Worm (Caenorhabditis elegans) whole organism, midembryonic: Measurements from ENCODE around the gene srd-4.

ENCODE experiments used
- T22C8.4 ChIP-seq: fragments of 200-800 bp; sonication (Bioruptor generic); IDR thresholded peaks from 2 replicates; pipeline ENCODE4 v1.3.6; 2022; ENCODE audit warnings: missing genetic modification characterization, missing compliant biosample characterization
- cog-1 ChIP-seq: sonication (generic microtip); optimal IDR thresholded peaks from 2 replicates; lab custom pipeline; 2016; ENCODE audit warnings: missing genetic modification characterization, missing compliant biosample characterization
- flt-1 ChIP-seq: fragments of 200-800 bp; sonication (Bioruptor generic); IDR thresholded peaks from 2 replicates; pipeline ENCODE4 v1.3.6; 2022; ENCODE audit warnings: missing genetic modification characterization, missing compliant biosample characterization
- klf-2 ChIP-seq: fragments of 200-800 bp; sonication (Bioruptor generic); conservative IDR thresholded peaks from 2 replicates; pipeline ENCODE4 v1.3.6; 2022; ENCODE audit warnings: missing genetic modification reagents, missing genetic modification characterization, missing compliant biosample characterization
- med-1 ChIP-seq: sonication (generic microtip); optimal IDR thresholded peaks from 2 replicates; lab custom pipeline; 2017; ENCODE audit warnings: missing genetic modification characterization, mild to moderate bottlenecking, missing compliant biosample characterization, antibody characterized with exemption, missing genetic modification reagents; ENCODE audit not compliant: insufficient read depth
- ref-1 ChIP-seq: fragments of 200-800 bp; sonication (Bioruptor generic); conservative IDR thresholded peaks from 2 replicates; pipeline ENCODE4 v1.3.6; 2022; ENCODE audit warnings: missing genetic modification reagents, missing genetic modification characterization, missing compliant biosample characterization
- tab-1 ChIP-seq: fragments of 200-800 bp; sonication (Bioruptor generic); IDR thresholded peaks from 2 replicates; pipeline ENCODE4 v1.3.6; 2022; ENCODE audit warnings: missing genetic modification characterization, missing compliant biosample characterization
- ztf-23 ChIP-seq: fragments of 200-800 bp; sonication (Bioruptor generic); IDR thresholded peaks from 2 replicates; pipeline ENCODE4 v1.3.6; 2022; ENCODE audit warnings: missing genetic modification reagents, missing genetic modification characterization, missing compliant biosample characterization
- ztf-29 ChIP-seq: fragments of 200-800 bp; sonication (Bioruptor generic); IDR thresholded peaks from 2 replicates; pipeline ENCODE4 v1.3.6; 2022; ENCODE audit warnings: missing genetic modification reagents, missing genetic modification characterization, missing compliant biosample characterization

Gene srd-4

ce11 chrV:12190943-12191569 lies 6.3 kb downstream of the srd-4 start, which contains the start of gene dpy-30:
TSS of gene dpy-30 (plus strand) at chrV:12191519.
- no peak for TF ChIP-seq T22C8.4
- no peak for TF ChIP-seq flt-1 (GFP tag; lab: Robert Waterston, UW)
- TF ChIP-seq cog-1, result no peak
- TF ChIP-seq ztf-23 (GFP tag; lab: Robert Waterston, UW), result no peak
- TF ChIP-seq tab-1 (GFP tag; lab: Robert Waterston, UW), result no peak
- TF ChIP-seq med-1, result no peak
- TF ChIP-seq ref-1 (GFP tag; lab: Robert Waterston, UW), result no peak
- TF ChIP-seq ztf-29 (GFP tag; lab: Robert Waterston, UW), result no peak
- TF ChIP-seq klf-2 (GFP tag; lab: Robert Waterston, UW), result no peak

ce11 chrV:12192129-12192528 lies 7.4 kb downstream of the srd-4 start, which contains the start of gene rnp-1:
TSS of gene rnp-1 (plus strand) at chrV:12192273.
- no peak for TF ChIP-seq ref-1 (GFP tag; lab: Robert Waterston, UW)
- no peak for TF ChIP-seq med-1
- TF ChIP-seq ztf-23 (GFP tag; lab: Robert Waterston, UW), result no peak
- no peak for TF ChIP-seq tab-1 (GFP tag; lab: Robert Waterston, UW)
- TF ChIP-seq klf-2 (GFP tag; lab: Robert Waterston, UW), result no peak
- TF ChIP-seq ztf-29 (GFP tag; lab: Robert Waterston, UW), result no peak
- TF ChIP-seq cog-1, result no peak
- TF ChIP-seq flt-1 (GFP tag; lab: Robert Waterston, UW), result no peak
- no peak for TF ChIP-seq T22C8.4

ce11 chrV:12194275-12194674 lies 9.5 kb downstream of the srd-4 start, which contains the start of gene ogdh-2:
TSS of gene ogdh-2 (plus strand) at chrV:12194507.
- no peak for TF ChIP-seq ztf-29 (GFP tag; lab: Robert Waterston, UW)
- TF ChIP-seq flt-1 (GFP tag; lab: Robert Waterston, UW), result no peak
- no peak for TF ChIP-seq cog-1
- TF ChIP-seq ref-1 (GFP tag; lab: Robert Waterston, UW), result no peak
- TF ChIP-seq ztf-23 (GFP tag; lab: Robert Waterston, UW), result no peak
- no peak for TF ChIP-seq T22C8.4
- no peak for TF ChIP-seq klf-2 (GFP tag; lab: Robert Waterston, UW)
- no peak for TF ChIP-seq med-1
- TF ChIP-seq tab-1 (GFP tag; lab: Robert Waterston, UW), result no peak

- TF ChIP-seq ztf-29 (GFP tag; lab: Robert Waterston, UW) (no peak), T22C8.4 (no peak), cog-1 (no peak), med-1 (no peak), ztf-23 (GFP tag; lab: Robert Waterston, UW) (no peak), ref-1 (GFP tag; lab: Robert Waterston, UW) (no peak), tab-1 (GFP tag; lab: Robert Waterston, UW) (no peak), flt-1 (GFP tag; lab: Robert Waterston, UW) (no peak), klf-2 (GFP tag; lab: Robert Waterston, UW) (no peak)
Measured at ce11 chrV:12195845-12196244, 11.1 kb downstream of the srd-4 start, which contains the start of gene ZK836.3. TSS of gene ZK836.3 (minus strand) at chrV:12195945.

- no peak for TF ChIP-seq ztf-29 (GFP tag; lab: Robert Waterston, UW)
- TF ChIP-seq cog-1, result no peak
- TF ChIP-seq ref-1 (GFP tag; lab: Robert Waterston, UW), result no peak
- TF ChIP-seq flt-1 (GFP tag; lab: Robert Waterston, UW), result no peak
- no peak for TF ChIP-seq klf-2 (GFP tag; lab: Robert Waterston, UW)
- TF ChIP-seq med-1, result no peak
- TF ChIP-seq ztf-23 (GFP tag; lab: Robert Waterston, UW), result no peak
Measured at ce11 chrV:12196659-12197058, 11.9 kb downstream of the srd-4 start.

- no peak for TF ChIP-seq flt-1 (GFP tag; lab: Robert Waterston, UW)
- no peak for TF ChIP-seq ztf-23 (GFP tag; lab: Robert Waterston, UW)
- no peak for TF ChIP-seq klf-2 (GFP tag; lab: Robert Waterston, UW)
- no peak for TF ChIP-seq ref-1 (GFP tag; lab: Robert Waterston, UW)
- no peak for TF ChIP-seq ztf-29 (GFP tag; lab: Robert Waterston, UW)
- TF ChIP-seq cog-1, result no peak
- no peak for TF ChIP-seq med-1
- no peak for TF ChIP-seq T22C8.4
- no peak for TF ChIP-seq tab-1 (GFP tag; lab: Robert Waterston, UW)
Measured at ce11 chrV:12197748-12198147, 13.0 kb downstream of the srd-4 start.

- no peak for TF ChIP-seq med-1
- TF ChIP-seq ztf-29 (GFP tag; lab: Robert Waterston, UW), result no peak
- TF ChIP-seq klf-2 (GFP tag; lab: Robert Waterston, UW), result no peak
- TF ChIP-seq flt-1 (GFP tag; lab: Robert Waterston, UW), result no peak
- TF ChIP-seq T22C8.4, result no peak
- TF ChIP-seq cog-1, result no peak
- TF ChIP-seq ztf-23 (GFP tag; lab: Robert Waterston, UW), result no peak
- no peak for TF ChIP-seq tab-1 (GFP tag; lab: Robert Waterston, UW)
- TF ChIP-seq ref-1 (GFP tag; lab: Robert Waterston, UW), result no peak
Measured at ce11 chrV:12198545-12198944, 13.8 kb downstream of the srd-4 start, which contains the start of gene lon-3. TSS of gene lon-3 (minus strand) at chrV:12198645.

ce11 chrV:12199474-12199873 lies 14.7 kb downstream of the srd-4 start:
- TF ChIP-seq med-1 (no peak), ztf-23 (GFP tag; lab: Robert Waterston, UW) (no peak), T22C8.4 (no peak), tab-1 (GFP tag; lab: Robert Waterston, UW) (no peak), ref-1 (GFP tag; lab: Robert Waterston, UW) (no peak), cog-1 (no peak), flt-1 (GFP tag; lab: Robert Waterston, UW) (no peak), ztf-29 (GFP tag; lab: Robert Waterston, UW) (no peak), klf-2 (GFP tag; lab: Robert Waterston, UW) (no peak)

ce11 chrV:12208678-12209077 lies 23.9 kb downstream of the srd-4 start:
- TF ChIP-seq T22C8.4 (no peak), flt-1 (GFP tag; lab: Robert Waterston, UW) (no peak), ztf-29 (GFP tag; lab: Robert Waterston, UW) (no peak), ref-1 (GFP tag; lab: Robert Waterston, UW) (no peak), ztf-23 (GFP tag; lab: Robert Waterston, UW) (no peak), tab-1 (GFP tag; lab: Robert Waterston, UW) (no peak), cog-1 (no peak), klf-2 (GFP tag; lab: Robert Waterston, UW) (no peak), med-1 (no peak)
